Worm (Caenorhabditis elegans): ENCODE data around the gene srh-177.
"Not testable (repeated sequence)": the region's sequence is repeated elsewhere in the genome, so short reads cannot be mapped to it uniquely, and the experiment has no call there.

srh-177 gene

ce11 chrV:20369153-20369552, at the start of gene srh-177:
Gene srh-177, minus strand, starts transcription at chrV:20369253.
- TF ChIP-seq unc-62 (GFP tag; optimal IDR thresholded peaks at IDR 0.05) = not testable (repeated sequence)

ce11 chrV:20418768-20419167, 49.7 kb upstream of the srh-177 start:
- TF ChIP-seq unc-62 (GFP tag; optimal IDR thresholded peaks at IDR 0.05) = no peak

- no peak for TF ChIP-seq unc-62 (GFP tag; optimal IDR thresholded peaks at IDR 0.05)
These were observed 48.8 kb upstream of the srh-177 start for ce11 chrV:20417809-20418208.

ce11 chrV:20416790-20417189, 47.7 kb upstream of the srh-177 start:
- no peak for TF ChIP-seq unc-62 (GFP tag; optimal IDR thresholded peaks at IDR 0.05)

ce11 chrV:20416335-20416734, 47.3 kb upstream of the srh-177 start:
- no peak for TF ChIP-seq unc-62 (GFP tag; optimal IDR thresholded peaks at IDR 0.05)

ce11 chrV:20415415-20415814, 46.4 kb upstream of the srh-177 start:
- TF ChIP-seq unc-62 (GFP tag; optimal IDR thresholded peaks at IDR 0.05) = no peak

ce11 chrV:20413936-20414335, 44.9 kb upstream of the srh-177 start:
- no peak for TF ChIP-seq unc-62 (GFP tag; optimal IDR thresholded peaks at IDR 0.05)

- TF ChIP-seq unc-62 (GFP tag; optimal IDR thresholded peaks at IDR 0.05) = no peak
These were observed 44.4 kb upstream of the srh-177 start for ce11 chrV:20413426-20413825.

ce11 chrV:20412225-20412624, 43.2 kb upstream of the srh-177 start:
- TF ChIP-seq unc-62 (GFP tag; optimal IDR thresholded peaks at IDR 0.05) = no peak

ce11 chrV:20411659-20412058, 42.6 kb upstream of the srh-177 start, which contains the start of gene F53H2.3:
Gene F53H2.3, minus strand, starts transcription at chrV:20411759.
- TF ChIP-seq unc-62 (GFP tag; optimal IDR thresholded peaks at IDR 0.05) = no peak

ce11 chrV:20410285-20410684, 41.2 kb upstream of the srh-177 start:
- no peak for TF ChIP-seq unc-62 (GFP tag; optimal IDR thresholded peaks at IDR 0.05)

ce11 chrV:20409016-20409415, 40.0 kb upstream of the srh-177 start:
- TF ChIP-seq unc-62 (GFP tag; optimal IDR thresholded peaks at IDR 0.05) = no peak

ce11 chrV:20406817-20407216, 37.8 kb upstream of the srh-177 start:
- TF ChIP-seq unc-62 (GFP tag; optimal IDR thresholded peaks at IDR 0.05) = no peak

ce11 chrV:20402842-20403241, 33.8 kb upstream of the srh-177 start:
- TF ChIP-seq unc-62 (GFP tag; optimal IDR thresholded peaks at IDR 0.05) = no peak

- TF ChIP-seq unc-62 (GFP tag; optimal IDR thresholded peaks at IDR 0.05) = no peak
These were observed 30.5 kb upstream of the srh-177 start for ce11 chrV:20399532-20400068.

- TF ChIP-seq unc-62 (GFP tag; optimal IDR thresholded peaks at IDR 0.05) = no peak
These were observed 24.7 kb upstream of the srh-177 start, which contains the start of gene cnc-7 for ce11 chrV:20393773-20394172. Gene cnc-7, plus strand, starts transcription at chrV:20394073.

ce11 chrV:20387415-20387814, 18.4 kb upstream of the srh-177 start, which contains the start of gene F53H2.1:
Gene F53H2.1, plus strand, starts transcription at chrV:20387715.
- no peak for TF ChIP-seq unc-62 (GFP tag; optimal IDR thresholded peaks at IDR 0.05)

ce11 chrV:20386942-20387341, 17.9 kb upstream of the srh-177 start, which contains the start of gene K02E2.7:
Gene K02E2.7, minus strand, starts transcription at chrV:20387042.
- TF ChIP-seq unc-62 (GFP tag; optimal IDR thresholded peaks at IDR 0.05) = no peak

All from whole organism, dauer.